Worm (Caenorhabditis elegans) whole organism, L1 larva: ENCODE results near the gene lido-10.

ENCODE experiments used
- C16A3.4 ChIP-seq: fragments of 150-350 bp; optimal IDR thresholded peaks from 2 replicates; lab custom pipeline; 2014; ENCODE audit warnings: missing biosample characterization, missing genetic modification characterization
- F16B12.6 ChIP-seq: fragments of 150-350 bp; optimal IDR thresholded peaks from 2 replicates; lab custom pipeline; 2014; ENCODE audit warnings: missing biosample characterization, missing genetic modification characterization
- aly-2 ChIP-seq: fragments of 150-350 bp; optimal IDR thresholded peaks from 2 replicates; lab custom pipeline; 2014; ENCODE audit warnings: missing biosample characterization, missing genetic modification characterization
- ama-1 ChIP-seq: fragments of 150-350 bp; optimal IDR thresholded peaks from 2 replicates; lab custom pipeline; 2014
- blmp-1 ChIP-seq: fragments of 150-350 bp; optimal IDR thresholded peaks from 2 replicates; lab custom pipeline; 2014; ENCODE audit warnings: missing biosample characterization, missing genetic modification characterization
- ceh-63 ChIP-seq: fragments of 200-800 bp; sonication (Bioruptor generic); optimal IDR thresholded peaks from 2 replicates; lab custom pipeline; 2018; ENCODE audit warnings: mild to moderate bottlenecking, missing genetic modification characterization, missing compliant biosample characterization
- ceh-8 ChIP-seq: fragments of 200-800 bp; sonication (Bioruptor generic); optimal IDR thresholded peaks from 2 replicates; lab custom pipeline; 2018; ENCODE audit warnings: mild to moderate bottlenecking, missing genetic modification characterization, moderate library complexity, missing compliant biosample characterization
- ceh-88 ChIP-seq: fragments of 200-800 bp; sonication (Bioruptor generic); IDR thresholded peaks from 2 replicates; pipeline ENCODE4 v1.3.6; 2022; ENCODE audit warnings: missing genetic modification characterization, missing compliant biosample characterization
- dpl-1 ChIP-seq, 3 experiments: fragments of 150-350 bp in 2 of 3; sonication (generic microtip) in 1 of 3; optimal IDR thresholded peaks; 2 replicates each; lab custom pipeline; 2014 to 2017; ENCODE audit warnings: missing biosample characterization in 3 of 3, missing genetic modification characterization in 3 of 3, missing genetic modification reagents in 3 of 3
- dsc-1 ChIP-seq: sonication (generic microtip); optimal IDR thresholded peaks from 2 replicates; lab custom pipeline; 2016; ENCODE audit warnings: mild to moderate bottlenecking, missing genetic modification characterization, missing compliant biosample characterization
- efl-1 ChIP-seq, 4 experiments: fragments of 150-350 bp; optimal IDR thresholded peaks in 3 of 4; peaks in 1 of 4; 1 replicate in 1 of 4; 2 replicates in 3 of 4; lab custom pipeline; 2014; ENCODE audit warnings: missing biosample characterization in 2 of 4, missing genetic modification characterization in 2 of 4, missing genetic modification reagents in 2 of 4
- efl-3 ChIP-seq: fragments of 200-800 bp; sonication (Bioruptor generic); optimal IDR thresholded peaks from 2 replicates; lab custom pipeline; 2018; ENCODE audit warnings: mild to moderate bottlenecking, missing genetic modification characterization, missing compliant biosample characterization
- egl-27 ChIP-seq, 2 experiments: fragments of 150-350 bp in 1 of 2; sonication (generic microtip); optimal IDR thresholded peaks; 3 replicates each; lab custom pipeline; 2017 to 2018; ENCODE audit warnings: missing biosample characterization in 2 of 2, missing genetic modification characterization in 2 of 2, missing genetic modification reagents in 2 of 2
- elt-2 ChIP-seq: sonication (generic microtip); optimal IDR thresholded peaks from 2 replicates; lab custom pipeline; 2016; ENCODE audit warnings: missing genetic modification characterization, mild to moderate bottlenecking, inconsistent platforms, missing compliant biosample characterization, missing genetic modification reagents
- elt-3 ChIP-seq, 6 experiments: fragments of 150-350 bp in 1 of 6; sonication (generic microtip); optimal IDR thresholded peaks; 2 replicates each; lab custom pipeline; 2017 to 2018; ENCODE audit warnings: missing biosample characterization in 6 of 6, missing genetic modification characterization in 6 of 6, inconsistent platforms in 1 of 6
- fos-1 ChIP-seq: fragments of 150-350 bp; optimal IDR thresholded peaks from 2 replicates; lab custom pipeline; 2014; ENCODE audit warnings: missing biosample characterization, missing genetic modification characterization
- grh-1 ChIP-seq: fragments of 200-800 bp; sonication (Bioruptor generic); IDR thresholded peaks from 2 replicates; pipeline ENCODE4 v1.3.6; 2022; ENCODE audit warnings: missing genetic modification reagents, missing genetic modification characterization, missing compliant biosample characterization
- hlh-17 ChIP-seq: fragments of 200-800 bp; sonication (Bioruptor generic); optimal IDR thresholded peaks from 2 replicates; lab custom pipeline; 2018; ENCODE audit warnings: missing genetic modification characterization, mild to moderate bottlenecking, missing compliant biosample characterization, moderate library complexity, borderline replicate concordance
- hlh-4 ChIP-seq: sonication (generic microtip); optimal IDR thresholded peaks from 2 replicates; lab custom pipeline; 2016; ENCODE audit warnings: mild to moderate bottlenecking, missing genetic modification characterization, missing compliant biosample characterization
- lin-13 ChIP-seq: fragments of 150-350 bp; optimal IDR thresholded peaks from 2 replicates; lab custom pipeline; 2014; ENCODE audit warnings: missing biosample characterization, missing genetic modification reagents, missing genetic modification characterization
- lin-14 ChIP-seq: fragments of 200-800 bp; sonication (Bioruptor generic); optimal IDR thresholded peaks from 2 replicates; lab custom pipeline; 2018; ENCODE audit warnings: mild to moderate bottlenecking, missing genetic modification characterization, moderate library complexity, missing compliant biosample characterization
- lin-15B ChIP-seq: fragments of 150-350 bp; sonication (generic microtip); optimal IDR thresholded peaks from 3 replicates; lab custom pipeline; 2014; ENCODE audit warnings: missing biosample characterization, missing genetic modification characterization
- lin-35 ChIP-seq, 2 experiments: fragments of 150-350 bp; optimal IDR thresholded peaks; 2 replicates each; lab custom pipeline; 2014; ENCODE audit warnings: missing biosample characterization in 2 of 2, missing genetic modification characterization in 2 of 2, missing genetic modification reagents in 2 of 2
- lir-3 ChIP-seq: sonication (generic microtip); optimal IDR thresholded peaks from 2 replicates; lab custom pipeline; 2016; ENCODE audit warnings: mild to moderate bottlenecking, missing genetic modification characterization, moderate library complexity, missing compliant biosample characterization; ENCODE audit not compliant: poor library complexity
- lsy-2 ChIP-seq, 2 experiments: fragments of 150-350 bp; optimal IDR thresholded peaks; 2 replicates each; lab custom pipeline; 2014; ENCODE audit warnings: missing biosample characterization in 2 of 2, missing genetic modification characterization in 2 of 2
- mef-2 ChIP-seq: fragments of 150-350 bp; optimal IDR thresholded peaks from 2 replicates; lab custom pipeline; 2014; ENCODE audit warnings: missing biosample characterization, missing genetic modification characterization
- nhr-11 ChIP-seq: fragments of 150-350 bp; optimal IDR thresholded peaks from 2 replicates; lab custom pipeline; 2014; ENCODE audit warnings: missing biosample characterization, missing genetic modification characterization
- nhr-28 ChIP-seq: fragments of 150-350 bp; optimal IDR thresholded peaks from 2 replicates; lab custom pipeline; 2014; ENCODE audit warnings: missing biosample characterization, missing genetic modification characterization
- nhr-47 ChIP-seq: sonication (generic microtip); optimal IDR thresholded peaks from 2 replicates; lab custom pipeline; 2016; ENCODE audit warnings: mild to moderate bottlenecking, missing genetic modification characterization, moderate library complexity, missing compliant biosample characterization
- nhr-71 ChIP-seq: sonication (generic microtip); optimal IDR thresholded peaks from 2 replicates; lab custom pipeline; 2016; ENCODE audit warnings: mild to moderate bottlenecking, missing genetic modification characterization, moderate library complexity, missing compliant biosample characterization
- pag-3 ChIP-seq: sonication (generic microtip); optimal IDR thresholded peaks from 2 replicates; lab custom pipeline; 2017; ENCODE audit warnings: missing genetic modification characterization, mild to moderate bottlenecking, missing compliant biosample characterization, antibody characterized with exemption, borderline replicate concordance; ENCODE audit not compliant: insufficient read depth
- pqm-1 ChIP-seq: sonication (generic microtip); optimal IDR thresholded peaks from 3 replicates; lab custom pipeline; 2017; ENCODE audit warnings: missing biosample characterization, missing genetic modification characterization
- rnt-1 ChIP-seq: sonication (generic microtip); optimal IDR thresholded peaks from 2 replicates; lab custom pipeline; 2016; ENCODE audit warnings: mild to moderate bottlenecking, missing genetic modification characterization, moderate library complexity, missing compliant biosample characterization
- skn-1 ChIP-seq: fragments of 150-350 bp; optimal IDR thresholded peaks from 2 replicates; lab custom pipeline; 2014; ENCODE audit warnings: missing biosample characterization, missing genetic modification characterization
- snu-23 ChIP-seq: sonication (generic microtip); optimal IDR thresholded peaks from 2 replicates; lab custom pipeline; 2016; ENCODE audit warnings: missing genetic modification characterization, missing compliant biosample characterization
- sup-37 ChIP-seq: fragments of 200-800 bp; sonication (Bioruptor generic); optimal IDR thresholded peaks from 2 replicates; lab custom pipeline; 2018; ENCODE audit warnings: mild to moderate bottlenecking, missing genetic modification characterization, missing compliant biosample characterization
- tbx-2 ChIP-seq: sonication (generic microtip); optimal IDR thresholded peaks from 2 replicates; lab custom pipeline; 2016; ENCODE audit warnings: missing genetic modification characterization, missing compliant biosample characterization
- tlp-1 ChIP-seq: fragments of 150-350 bp; optimal IDR thresholded peaks from 2 replicates; lab custom pipeline; 2014; ENCODE audit warnings: missing biosample characterization, missing genetic modification characterization
- unc-62 ChIP-seq: fragments of 150-350 bp; optimal IDR thresholded peaks from 2 replicates; lab custom pipeline; 2014; ENCODE audit warnings: missing biosample characterization, missing genetic modification reagents, missing genetic modification characterization
- unc-86 ChIP-seq: sonication (generic microtip); optimal IDR thresholded peaks from 2 replicates; lab custom pipeline; 2016; ENCODE audit warnings: missing genetic modification characterization, missing compliant biosample characterization
- unc-98 ChIP-seq: fragments of 200-800 bp; sonication (Bioruptor generic); IDR thresholded peaks from 2 replicates; pipeline ENCODE4 v1.3.6; 2022; ENCODE audit warnings: missing genetic modification characterization, missing compliant biosample characterization
- vab-15 ChIP-seq: sonication (generic microtip); optimal IDR thresholded peaks from 2 replicates; lab custom pipeline; 2017; ENCODE audit warnings: missing genotype, mild to moderate bottlenecking, missing genetic modification characterization, missing compliant biosample characterization
- zip-4 ChIP-seq: fragments of 200-800 bp; sonication (Bioruptor generic); optimal IDR thresholded peaks from 2 replicates; lab custom pipeline; 2018; ENCODE audit warnings: mild to moderate bottlenecking, missing genetic modification characterization, moderate library complexity, missing compliant biosample characterization
- ztf-4 ChIP-seq: fragments of 150-350 bp; optimal IDR thresholded peaks from 2 replicates; lab custom pipeline; 2014; ENCODE audit warnings: missing biosample characterization, missing genetic modification characterization

The lido-10 gene

DNA sequence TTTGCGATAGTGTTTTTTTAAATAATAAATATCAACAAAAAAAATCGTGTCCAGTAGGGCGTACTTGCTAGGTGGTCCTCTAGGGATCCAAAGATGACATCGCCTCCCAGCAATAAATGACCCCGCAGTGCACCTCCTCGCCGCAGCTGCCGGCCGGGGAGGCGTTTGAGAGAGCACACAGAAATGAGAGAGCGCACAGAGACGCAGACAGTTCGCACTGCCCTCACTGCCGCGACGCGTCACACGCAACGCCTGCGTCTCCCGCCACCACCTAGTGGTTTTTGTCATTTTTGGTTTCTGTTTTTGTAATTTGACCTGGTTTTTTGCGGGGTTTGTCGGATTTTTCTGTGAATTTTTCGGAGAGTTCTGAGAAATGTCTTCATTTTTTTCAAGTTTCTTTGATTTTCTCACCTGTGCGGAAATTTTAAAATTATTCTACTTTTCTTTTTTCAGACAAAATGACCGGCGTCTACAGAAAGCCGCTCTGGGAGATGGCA, 14.4 kb upstream of the lido-10 start, which contains the start of gene lido-7 (continued):
- TF ChIP-seq ceh-63 (GFP tag; lab: Kevin White, UChicago) (no peak), dpl-1 (GFP tag; optimal IDR thresholded peaks at IDR 0.05; lab: Kevin White, UChicago) (peak in 2 of 3 experiments; percentile 20 to 31), hlh-4 (no peak), aly-2 (tag; lab: Kevin White, UChicago) (no peak), blmp-1 (no peak), C16A3.4 (tag; lab: Kevin White, UChicago) (no peak), efl-3 (no peak), tbx-2 (tag; lab: Kevin White, UChicago) (peak; percentile 52), nhr-47 (tag; lab: Kevin White, UChicago) (peak; percentile 59), lin-14 (GFP tag; lab: Kevin White, UChicago) (peak; percentile 83), nhr-28 (tag; lab: Kevin White, UChicago) (no peak), zip-4 (GFP tag; lab: Kevin White, UChicago) (no peak), lin-13 (GFP tag; lab: Kevin White, UChicago) (peak; percentile 28), nhr-71 (tag; lab: Kevin White, UChicago) (peak; percentile 71), lsy-2 (tag; optimal IDR thresholded peaks at IDR 0.05; lab: Kevin White, UChicago) (peak; percentile 31 to 56), pqm-1 (no peak), lir-3 (tag; lab: Kevin White, UChicago) (no peak), ceh-8 (GFP tag; lab: Kevin White, UChicago) (no peak), rnt-1 (tag; lab: Kevin White, UChicago) (peak; percentile 78), ceh-88 (GFP tag; lab: Robert Waterston, UW) (no peak), hlh-17 (GFP tag; lab: Kevin White, UChicago) (no peak), fos-1 (tag; lab: Kevin White, UChicago) (no peak), elt-2 (no peak), vab-15 (tag; lab: Kevin White, UChicago) (peak; percentile 6), skn-1 (tag; lab: Kevin White, UChicago) (peak; percentile 24), efl-1 (optimal IDR thresholded peaks at IDR 0.05; lab: Kevin White, UChicago) (peak; percentile 61 to 64), efl-1 (GFP tag; optimal IDR thresholded peaks at IDR 0.05 in 1 of 2; lab: Kevin White, UChicago) (peak; percentile 30 to 44), ama-1 (no peak), unc-98 (GFP tag; lab: Robert Waterston, UW) (0 out of 2 replicates have a peak, but pooled peaks have one; percentile 17), lin-15B (tag; lab: Kevin White, UChicago) (no peak), unc-62 (GFP tag; lab: Kevin White, UChicago) (no peak), tlp-1 (tag; lab: Kevin White, UChicago) (no peak)

DNA sequence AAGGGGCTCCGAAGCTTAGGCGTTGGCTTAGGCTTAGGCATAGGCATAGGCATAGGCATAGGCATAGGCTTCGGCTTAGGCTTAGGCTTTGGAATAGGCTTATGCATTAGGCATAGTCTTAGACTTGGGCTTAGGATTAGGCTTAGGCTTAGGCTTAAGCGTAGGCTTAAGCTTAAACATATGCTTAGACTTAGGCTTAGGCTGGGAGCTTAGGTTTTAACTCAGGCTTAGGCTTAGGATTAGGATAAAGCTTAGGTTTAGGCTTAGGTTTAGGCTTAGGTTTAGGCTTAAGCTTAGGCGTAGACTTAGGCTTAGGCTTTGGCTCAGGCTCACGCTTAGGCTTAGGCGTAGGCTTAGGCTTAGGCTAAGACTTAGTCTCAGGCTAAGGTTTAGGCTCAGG, 12.2 kb upstream of the lido-10 start:
- TF ChIP-seq skn-1 (tag; lab: Kevin White, UChicago) = no peak
- TF ChIP-seq efl-1 (optimal IDR thresholded peaks at IDR 0.05; lab: Kevin White, UChicago) = no peak
- peak in 1 of 2 experiments; percentile 29 for TF ChIP-seq efl-1 (GFP tag; optimal IDR thresholded peaks at IDR 0.05 in 1 of 2; lab: Kevin White, UChicago)

DNA sequence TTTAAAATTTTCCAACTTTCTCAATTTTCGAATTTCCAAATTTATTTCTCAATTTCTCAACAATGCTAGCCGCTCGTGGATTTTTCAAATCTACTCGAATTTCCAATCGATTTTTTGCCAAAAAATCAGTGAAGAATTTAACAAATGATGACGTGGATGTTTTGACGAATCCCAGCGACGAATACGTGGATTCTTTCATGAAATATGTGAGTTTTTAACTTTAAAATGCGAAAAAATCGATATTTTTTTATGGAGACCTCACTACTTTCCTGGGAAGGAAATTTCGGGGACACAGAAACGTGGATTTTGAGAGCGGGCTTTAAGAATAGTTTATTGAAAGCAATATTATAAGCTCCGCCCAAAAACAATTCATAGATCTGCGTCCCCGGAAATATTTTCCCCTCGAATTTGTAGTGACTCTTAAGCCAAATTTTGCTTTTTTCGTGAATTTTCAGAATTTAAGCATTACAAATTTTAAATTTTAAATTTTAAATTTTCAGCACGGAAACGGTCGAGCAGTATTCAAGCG, 10.7 kb upstream of the lido-10 start, which contains the start of gene K08A2.2:
K08A2.2 (plus strand) TSS at position 51 of the 529 bp plus-strand sequence.
- no peak for TF ChIP-seq elt-3 (tag; optimal IDR thresholded peaks at IDR 0.05; lab: Kevin White, UChicago)
- TF ChIP-seq dsc-1 (tag; lab: Kevin White, UChicago) = no peak
- TF ChIP-seq ceh-63 (GFP tag; lab: Kevin White, UChicago) = no peak
- no peak for TF ChIP-seq egl-27 (tag; optimal IDR thresholded peaks at IDR 0.05; lab: Kevin White, UChicago)
- TF ChIP-seq zip-4 (GFP tag; lab: Kevin White, UChicago) = no peak
- no peak for TF ChIP-seq skn-1 (tag; lab: Kevin White, UChicago)
- no peak for TF ChIP-seq F16B12.6
- TF ChIP-seq snu-23 = no peak
- TF ChIP-seq nhr-28 (tag; lab: Kevin White, UChicago) = no peak
- TF ChIP-seq lin-14 (GFP tag; lab: Kevin White, UChicago) = no peak
- TF ChIP-seq elt-2 = peak; percentile 28
- TF ChIP-seq tlp-1 (tag; lab: Kevin White, UChicago) = no peak
- no peak for TF ChIP-seq fos-1 (tag; lab: Kevin White, UChicago)
- no peak for TF ChIP-seq sup-37 (GFP tag; lab: Kevin White, UChicago)
- TF ChIP-seq pqm-1 = no peak
- TF ChIP-seq blmp-1 = no peak
- no peak for TF ChIP-seq aly-2 (tag; lab: Kevin White, UChicago)
- TF ChIP-seq vab-15 (tag; lab: Kevin White, UChicago) = no peak
- TF ChIP-seq nhr-71 (tag; lab: Kevin White, UChicago) = peak; percentile 35
- TF ChIP-seq lin-35 (GFP tag; optimal IDR thresholded peaks at IDR 0.05; lab: Kevin White, UChicago) = no peak
- no peak for TF ChIP-seq pag-3
- peak in 1 of 2 experiments; percentile 24 for TF ChIP-seq efl-1 (optimal IDR thresholded peaks at IDR 0.05; lab: Kevin White, UChicago)
- peak in 1 of 2 experiments; percentile 64 for TF ChIP-seq efl-1 (GFP tag; optimal IDR thresholded peaks at IDR 0.05 in 1 of 2; lab: Kevin White, UChicago)
- TF ChIP-seq unc-86 = no peak
- TF ChIP-seq grh-1 = no peak
- TF ChIP-seq ztf-4 (tag; lab: Kevin White, UChicago) = no peak
- no peak for TF ChIP-seq mef-2
- no peak for TF ChIP-seq nhr-11 (tag; lab: Kevin White, UChicago)
